Worm (Caenorhabditis elegans): ENCODE measurements around the gene Y38H6A.3.

DNA sequence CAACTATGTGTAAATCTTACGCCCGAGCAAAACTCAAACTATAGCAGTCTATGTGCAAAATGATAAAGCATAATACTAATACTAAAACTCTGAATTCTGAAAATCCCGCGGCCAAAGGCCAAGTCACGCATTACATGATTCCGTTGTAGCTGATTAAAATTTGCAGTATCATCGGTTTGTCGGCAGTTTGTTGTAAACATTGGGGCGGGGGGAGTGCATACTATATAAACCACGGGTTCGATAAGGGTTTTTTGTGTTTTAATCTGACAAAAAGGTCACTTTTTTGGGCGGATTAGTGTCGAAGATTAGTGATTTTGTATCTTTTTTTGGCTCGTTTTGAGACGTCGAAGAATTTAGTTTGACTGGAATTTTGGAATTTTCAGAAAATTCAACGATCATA is 29.5 kb downstream of the Y38H6A.3 start:
- TF ChIP-seq him-1 (tag; optimal IDR thresholded peaks at IDR 0.05) (no peak), W03F9.2 (tag; optimal IDR thresholded peaks at IDR 0.05) (no peak)

All from whole organism, L4/young adult.